Fruit fly (Drosophila melanogaster) whole organism, pupa: ENCODE measurements around the gene pira.

Experiments used
- CG10348 ChIP-seq: fragments of 200-800 bp; sonication (Bioruptor generic); IDR thresholded peaks from 2 replicates; pipeline ENCODE4 v1.3.6; 2022; ENCODE audit warnings: missing biosample characterization, missing genetic modification characterization
- CG12605 ChIP-seq: fragments of 200-800 bp; sonication (Bioruptor generic); IDR thresholded peaks from 2 replicates; pipeline ENCODE4 v1.3.6; 2022; ENCODE audit warnings: missing biosample characterization, missing genetic modification characterization
- CG13204 ChIP-seq: fragments of 200-800 bp; sonication (Bioruptor generic); optimal IDR thresholded peaks from 2 replicates; lab custom pipeline; 2018; ENCODE audit warnings: missing biosample characterization, mild to moderate bottlenecking, missing genetic modification characterization, moderate library complexity
- CG14655 ChIP-seq: fragments of 200-800 bp; sonication (Bioruptor generic); optimal IDR thresholded peaks from 3 replicates; lab custom pipeline; 2017; ENCODE audit warnings: mild to moderate bottlenecking, missing biosample characterization, missing genetic modification reagents, missing genetic modification characterization
- CG15710 ChIP-seq: fragments of 200-800 bp; sonication (Bioruptor generic); optimal IDR thresholded peaks from 2 replicates; lab custom pipeline; 2018; ENCODE audit warnings: missing biosample characterization, mild to moderate bottlenecking, missing genetic modification characterization, moderate library complexity
- CG17806 ChIP-seq: fragments of 200-800 bp; sonication (Bioruptor generic); optimal IDR thresholded peaks from 2 replicates; lab custom pipeline; 2018; ENCODE audit warnings: missing biosample characterization, mild to moderate bottlenecking, missing genetic modification characterization, moderate library complexity
- CG32121 ChIP-seq: fragments of 200-800 bp; sonication (Bioruptor generic); IDR thresholded peaks from 2 replicates; pipeline ENCODE4 v1.3.6; 2022; ENCODE audit warnings: missing biosample characterization, missing genetic modification characterization
- CG34367 ChIP-seq: fragments of 200-800 bp; sonication (Bioruptor generic); optimal IDR thresholded peaks from 2 replicates; lab custom pipeline; 2018; ENCODE audit warnings: missing biosample characterization, mild to moderate bottlenecking, missing genetic modification characterization
- CG4496 ChIP-seq: fragments of 200-800 bp; sonication (Bioruptor generic); IDR thresholded peaks from 3 replicates; pipeline ENCODE4 v1.3.6; 2022; ENCODE audit warnings: missing biosample characterization, missing genetic modification characterization
- CG8159 ChIP-seq: fragments of 200-800 bp; sonication (Bioruptor generic); optimal IDR thresholded peaks from 3 replicates; lab custom pipeline; 2018; ENCODE audit warnings: missing biosample characterization, mild to moderate bottlenecking, missing genetic modification characterization, moderate library complexity
- CG8301 ChIP-seq: fragments of 200-800 bp; sonication (Bioruptor generic); optimal IDR thresholded peaks from 2 replicates; lab custom pipeline; 2018; ENCODE audit warnings: missing biosample characterization, mild to moderate bottlenecking, missing genetic modification characterization
- CG9948 ChIP-seq: fragments of 200-800 bp; sonication (Bioruptor generic); optimal IDR thresholded peaks from 2 replicates; lab custom pipeline; 2018; ENCODE audit warnings: missing biosample characterization, mild to moderate bottlenecking, missing genetic modification characterization, moderate library complexity
- D1 ChIP-seq: fragments of 200-800 bp; sonication (Bioruptor generic); optimal IDR thresholded peaks from 2 replicates; lab custom pipeline; 2018; ENCODE audit warnings: missing biosample characterization, mild to moderate bottlenecking, missing genetic modification characterization, moderate library complexity
- EcR ChIP-seq: fragments of 200-800 bp; sonication (Bioruptor generic); optimal IDR thresholded peaks from 3 replicates; lab custom pipeline; 2019; ENCODE audit warnings: missing biosample characterization, missing genetic modification characterization, mild to moderate bottlenecking, moderate library complexity, missing genetic modification reagents
- Ets98B ChIP-seq: fragments of 200-800 bp; sonication (Bioruptor generic); IDR thresholded peaks from 2 replicates; pipeline ENCODE4 v1.3.6; 2022; ENCODE audit warnings: missing biosample characterization, missing genetic modification characterization
- Pif1A ChIP-seq: fragments of 200-800 bp; sonication (Bioruptor generic); optimal IDR thresholded peaks from 3 replicates; lab custom pipeline; 2016; ENCODE audit warnings: missing biosample characterization, missing genetic modification characterization
- Pif1B ChIP-seq: fragments of 200-800 bp; sonication (Bioruptor generic); optimal IDR thresholded peaks from 3 replicates; lab custom pipeline; 2016; ENCODE audit warnings: missing biosample characterization, missing genetic modification characterization
- Snoo ChIP-seq: fragments of 200-800 bp; sonication (Bioruptor generic); optimal IDR thresholded peaks from 3 replicates; lab custom pipeline; 2017; ENCODE audit warnings: missing biosample characterization, mild to moderate bottlenecking, missing genetic modification characterization, inconsistent platforms
- fd96Ca ChIP-seq: fragments of 200-800 bp; sonication (Bioruptor generic); IDR thresholded peaks from 3 replicates; pipeline ENCODE4 v1.3.6; 2022; ENCODE audit warnings: missing biosample characterization, missing genetic modification characterization
- gl ChIP-seq: fragments of 200-800 bp; sonication (Bioruptor generic); optimal IDR thresholded peaks from 2 replicates; lab custom pipeline; 2018; ENCODE audit warnings: missing biosample characterization, mild to moderate bottlenecking, missing genetic modification characterization
- rn ChIP-seq: fragments of 200-800 bp; sonication (Bioruptor generic); IDR thresholded peaks from 2 replicates; pipeline ENCODE4 v1.3.6; 2022; ENCODE audit warnings: missing biosample characterization, missing genetic modification characterization

pira gene

DNA sequence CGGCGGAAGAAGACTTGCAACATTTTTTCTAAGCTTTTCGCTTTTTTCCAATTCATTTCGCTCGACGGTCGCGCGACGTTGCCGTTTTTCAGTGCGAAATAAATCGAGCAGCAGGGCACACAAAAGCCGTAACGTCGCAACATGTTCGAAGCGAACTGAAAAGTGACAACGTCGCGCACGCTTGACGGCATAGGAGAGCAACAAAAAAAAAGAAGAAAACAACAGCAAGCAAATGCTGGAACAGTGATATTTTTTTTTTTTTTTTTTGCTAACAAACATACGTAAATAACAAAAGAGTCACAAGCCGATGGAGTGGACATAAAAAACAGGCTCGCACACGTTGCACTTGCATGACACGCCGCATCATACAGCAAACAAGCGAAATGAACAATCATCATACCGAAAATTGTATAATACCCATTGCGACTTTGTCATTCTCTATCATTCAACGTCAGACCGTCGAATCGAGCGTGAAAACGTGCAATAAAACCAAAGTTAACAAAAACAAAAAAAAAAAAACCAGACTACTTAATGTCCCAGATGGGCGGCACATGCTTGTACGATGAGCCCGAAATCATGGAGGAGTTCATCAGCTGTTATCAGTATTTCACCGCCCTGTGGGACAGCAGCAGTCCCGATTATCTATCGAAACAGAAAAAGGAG is 19.3 kb downstream of the pira start, which contains the start of gene CG4004:
TSS of gene CG4004 (plus strand) at position 187 of the 663 bp plus-strand sequence.
- TF ChIP-seq fd96Ca (GFP tag; lab: Robert Waterston, UW) (peak; percentile 83; the same call in 2 of the 3 replicates), Snoo (tag; lab: Kevin White, UChicago) (no peak), CG32121 (GFP tag; lab: Robert Waterston, UW) (peak; percentile 66), CG17806 (tag; lab: Kevin White, UChicago) (peak; percentile 25), CG34367 (tag; lab: Kevin White, UChicago) (no peak), CG8301 (tag; lab: Kevin White, UChicago) (peak; percentile 15), CG12605 (GFP tag; lab: Robert Waterston, UW) (peak; percentile 88), CG14655 (GFP tag; lab: Kevin White, UChicago) (peak; percentile 34), CG8159 (tag; lab: Kevin White, UChicago) (no peak), EcR (no peak), CG9948 (tag; lab: Kevin White, UChicago) (peak; percentile 27), CG13204 (peak; percentile 21), Pif1B (GFP tag; lab: Kevin White, UChicago) (peak; percentile 41), CG15710 (tag; lab: Kevin White, UChicago) (peak; percentile 22), CG4496 (GFP tag; lab: Robert Waterston, UW) (peak; percentile 90), gl (peak; percentile 22), Ets98B (GFP tag; lab: Robert Waterston, UW) (peak; percentile 75), D1 (tag; lab: Kevin White, UChicago) (no peak), rn (peak; percentile 44; the same call in 1 of the 2 replicates), CG10348 (no peak), Pif1A (GFP tag; lab: Kevin White, UChicago) (peak; percentile 66)

DNA sequence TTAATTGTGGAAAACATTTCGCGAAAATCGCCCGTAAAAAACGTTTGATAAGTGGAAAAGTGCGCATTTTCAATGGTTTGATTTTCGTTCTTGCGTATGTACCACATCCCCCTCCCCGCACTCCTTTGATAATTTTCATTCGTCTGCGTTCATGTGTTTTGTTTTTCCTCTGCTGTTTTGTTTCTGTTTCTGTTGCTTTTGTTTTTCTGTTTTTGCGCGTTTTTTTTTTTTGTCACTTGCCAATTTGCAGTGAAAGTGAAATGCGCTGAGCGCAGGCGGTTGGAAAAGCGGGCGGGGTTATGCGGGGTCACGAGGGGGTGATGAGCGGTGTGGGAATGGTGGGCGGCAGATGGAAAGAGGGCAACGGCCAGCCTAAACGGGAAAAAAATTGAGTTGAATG is 20.1 kb downstream of the pira start:
- TF ChIP-seq CG12605 (GFP tag; lab: Robert Waterston, UW) (peak; percentile 70), rn (peak; percentile 68; the same call in 1 of the 2 replicates), fd96Ca (GFP tag; lab: Robert Waterston, UW) (peak; percentile 27; the same call in 1 of the 3 replicates), CG17806 (tag; lab: Kevin White, UChicago) (no peak), CG4496 (GFP tag; lab: Robert Waterston, UW) (peak; percentile 74; the same call in 2 of the 3 replicates), CG13204 (no peak), CG8159 (tag; lab: Kevin White, UChicago) (no peak), CG32121 (GFP tag; lab: Robert Waterston, UW) (peak; percentile 66), Ets98B (GFP tag; lab: Robert Waterston, UW) (peak; percentile 60), CG9948 (tag; lab: Kevin White, UChicago) (no peak), EcR (no peak), CG14655 (GFP tag; lab: Kevin White, UChicago) (peak; percentile 35)
- TF ChIP-seq, all 21 proteins: peak for 7

DNA sequence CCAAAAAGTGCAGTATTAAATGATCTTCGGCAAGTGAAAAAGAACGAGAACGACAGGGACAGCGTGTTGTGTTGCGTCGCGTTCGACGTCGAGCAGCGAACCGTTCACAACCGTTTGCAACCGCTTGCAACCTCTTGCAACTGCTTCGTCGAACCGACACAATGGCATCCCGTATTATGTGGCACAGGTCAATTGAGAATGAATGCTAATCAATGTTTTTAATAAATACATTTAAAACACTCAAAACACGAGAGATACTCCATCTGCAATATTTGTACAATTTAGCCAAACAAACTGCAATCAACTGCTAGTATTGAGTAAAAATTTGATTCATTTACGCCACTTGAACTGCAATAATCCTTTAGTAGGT is 20.8 kb downstream of the pira start:
- TF ChIP-seq CG13204 (no peak), CG12605 (GFP tag; lab: Robert Waterston, UW) (peak; percentile 34; the same call in 1 of the 2 replicates), CG4496 (GFP tag; lab: Robert Waterston, UW) (peak; percentile 33; the same call in 1 of the 3 replicates), CG8301 (tag; lab: Kevin White, UChicago) (no peak)
- TF ChIP-seq, all 21 proteins: peak for 2

DNA sequence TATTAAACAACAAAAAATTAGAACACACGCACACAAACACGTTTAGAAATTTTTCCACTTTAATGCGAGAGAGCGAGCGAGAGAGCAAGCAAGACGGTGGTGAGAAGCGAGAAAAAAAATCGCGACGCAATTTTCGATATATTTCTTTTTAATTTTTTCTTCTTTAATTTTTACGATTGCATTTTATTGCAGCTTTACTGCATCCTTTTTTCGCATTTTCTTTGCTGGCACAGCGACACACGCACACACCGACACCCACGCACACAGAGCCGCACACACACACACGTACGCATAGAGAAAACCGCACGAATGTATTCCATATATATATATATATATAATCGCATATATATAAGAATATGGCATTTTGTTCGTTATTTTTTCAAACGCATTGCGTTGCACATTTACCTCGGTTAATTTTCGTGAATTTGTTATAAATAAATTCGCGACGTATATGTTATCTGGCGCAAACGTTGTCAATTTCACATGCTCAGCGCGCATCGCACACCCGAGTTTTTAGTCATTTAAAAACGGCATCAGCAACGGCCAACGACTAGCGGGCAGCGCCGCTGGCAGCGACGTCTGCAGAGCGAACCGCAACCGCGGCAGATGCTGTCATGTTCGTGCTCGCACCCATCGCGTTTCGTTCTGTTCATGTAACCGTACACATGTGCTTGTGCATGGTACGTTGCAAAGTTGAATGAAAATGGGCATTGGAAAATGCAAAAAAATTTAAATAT is 21.3 kb downstream of the pira start, which contains the start of gene Smr:
TSS of gene Smr (minus strand) at position 705 of the 737 bp plus-strand sequence.
- TF ChIP-seq EcR (peak; percentile 25), CG8301 (tag; lab: Kevin White, UChicago) (no peak), CG34367 (tag; lab: Kevin White, UChicago) (no peak), CG10348 (no peak), Ets98B (GFP tag; lab: Robert Waterston, UW) (peak; percentile 17; the same call in 1 of the 2 replicates), CG14655 (GFP tag; lab: Kevin White, UChicago) (no peak), CG4496 (GFP tag; lab: Robert Waterston, UW) (peak; percentile 54; the same call in 1 of the 3 replicates), CG12605 (GFP tag; lab: Robert Waterston, UW) (no peak), CG8159 (tag; lab: Kevin White, UChicago) (no peak)

DNA sequence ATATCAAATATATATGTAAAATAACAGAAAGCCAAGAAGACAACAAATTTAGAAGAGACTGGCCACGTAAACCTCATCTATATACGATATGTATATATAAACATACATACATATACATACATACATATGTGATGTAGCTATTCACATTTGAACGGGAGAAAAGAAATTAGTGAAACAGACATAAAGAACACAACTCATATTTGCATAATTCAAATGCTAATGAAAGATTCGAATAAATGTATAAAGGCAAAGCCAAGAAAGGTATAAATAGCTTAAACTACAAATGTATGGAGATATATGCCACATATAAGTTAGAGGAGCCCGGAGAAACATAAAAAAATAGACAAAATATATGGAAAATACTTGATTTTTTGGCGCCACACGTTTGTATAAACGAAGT is 23.0 kb downstream of the pira start:
- TF ChIP-seq Pif1B (GFP tag; lab: Kevin White, UChicago) (no peak), CG12605 (GFP tag; lab: Robert Waterston, UW) (no peak), gl (no peak), Ets98B (GFP tag; lab: Robert Waterston, UW) (no peak), EcR (no peak), CG14655 (GFP tag; lab: Kevin White, UChicago) (no peak), Snoo (tag; lab: Kevin White, UChicago) (no peak), fd96Ca (GFP tag; lab: Robert Waterston, UW) (no peak)

DNA sequence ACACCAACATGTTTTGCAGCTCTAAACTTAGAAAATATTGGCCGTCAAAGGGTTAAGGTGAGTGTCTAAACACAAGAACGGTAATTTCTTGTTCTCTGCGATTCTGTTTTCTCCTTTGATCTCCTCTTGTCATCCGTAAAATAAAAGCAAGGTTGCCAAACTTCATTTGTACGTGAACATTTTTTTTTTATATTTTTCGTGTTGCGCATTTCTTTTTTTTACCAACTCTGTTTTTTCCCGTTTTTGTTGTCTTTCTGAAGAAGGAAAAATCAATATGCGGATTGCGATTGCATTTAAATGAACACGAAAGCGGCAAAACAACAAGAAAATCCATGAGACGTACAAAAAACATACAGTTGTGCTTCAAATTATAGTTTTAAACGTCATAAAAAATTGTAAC is 23.6 kb downstream of the pira start:
- no peak for TF ChIP-seq CG13204
- no peak for TF ChIP-seq EcR
- no peak for TF ChIP-seq Ets98B (GFP tag; lab: Robert Waterston, UW)
- TF ChIP-seq Snoo (tag; lab: Kevin White, UChicago): no peak
- TF ChIP-seq CG14655 (GFP tag; lab: Kevin White, UChicago): no peak
- no peak for TF ChIP-seq Pif1A (GFP tag; lab: Kevin White, UChicago)
- TF ChIP-seq D1 (tag; lab: Kevin White, UChicago): no peak
- TF ChIP-seq CG32121 (GFP tag; lab: Robert Waterston, UW): no peak
- TF ChIP-seq CG8301 (tag; lab: Kevin White, UChicago): no peak
